Worm (Caenorhabditis elegans): Measurements from ENCODE around the gene T01B7.9.

The T01B7.9 gene

DNA sequence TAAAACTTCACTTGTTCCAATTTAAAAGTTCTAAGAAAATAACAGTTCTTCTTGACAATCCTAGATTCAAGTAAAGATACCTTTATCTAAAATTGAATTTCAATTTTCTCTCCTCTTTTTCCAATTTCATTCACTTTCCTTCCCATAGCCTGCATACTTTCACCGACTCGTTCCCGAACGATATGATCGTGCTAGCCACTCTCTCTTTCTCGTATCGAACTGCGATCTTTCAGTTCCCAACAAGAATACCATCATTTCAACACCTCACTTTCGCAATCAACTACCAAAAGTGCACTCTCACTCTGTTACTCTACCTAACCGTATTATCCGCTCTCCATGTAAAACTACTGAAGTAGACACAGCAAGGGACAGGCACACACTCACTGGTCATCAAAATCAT is 23.5 kb upstream of the T01B7.9 start:
- no peak for TF ChIP-seq lin-15B (tag; optimal IDR thresholded peaks at IDR 0.05)
- peak; percentile 13 for TF ChIP-seq nhr-23 (tag; optimal IDR thresholded peaks at IDR 0.05)
- peak; percentile 79 for TF ChIP-seq elt-1 (tag; optimal IDR thresholded peaks at IDR 0.05)

DNA sequence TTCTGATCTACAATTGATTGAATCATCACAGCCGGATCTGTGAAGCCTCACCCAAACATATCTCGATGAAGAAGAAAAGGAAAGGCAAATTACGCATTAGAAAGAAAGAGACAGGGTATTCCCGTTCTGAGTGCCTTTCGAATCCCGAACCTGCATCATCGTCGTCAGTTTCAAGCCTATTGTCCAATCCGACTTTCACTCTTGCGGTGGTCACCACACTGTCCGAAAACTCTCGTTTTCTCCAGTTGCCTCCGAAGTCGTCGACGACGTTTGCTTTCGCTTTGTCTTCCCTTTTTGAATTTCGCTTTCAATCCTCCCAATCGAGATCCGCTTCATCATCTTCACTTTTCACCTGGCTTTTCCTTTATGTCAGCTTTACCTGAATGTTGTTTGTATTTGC is 22.5 kb upstream of the T01B7.9 start:
- TF ChIP-seq nhr-43 (tag; optimal IDR thresholded peaks at IDR 0.05; ENCODE audit: poor library complexity, severe bottlenecking) (peak; percentile 24), mdl-1 (tag; optimal IDR thresholded peaks at IDR 0.05) (no peak), nhr-25 (tag; optimal IDR thresholded peaks at IDR 0.05) (peak; percentile 34), nhr-23 (tag; optimal IDR thresholded peaks at IDR 0.05) (peak; percentile 35), skn-1 (tag; optimal IDR thresholded peaks at IDR 0.05) (no peak), ceh-82 (tag; optimal IDR thresholded peaks at IDR 0.05) (no peak)

- TF ChIP-seq zag-1 (tag; optimal IDR thresholded peaks at IDR 0.05) (no peak), nhr-25 (tag; optimal IDR thresholded peaks at IDR 0.05) (no peak), ceh-28 (tag; optimal IDR thresholded peaks at IDR 0.05) (no peak), nhr-43 (tag; optimal IDR thresholded peaks at IDR 0.05; ENCODE audit: poor library complexity, severe bottlenecking) (no peak), ztf-11 (tag; optimal IDR thresholded peaks at IDR 0.05) (no peak), ZK546.5 (tag; optimal IDR thresholded peaks at IDR 0.05) (no peak), elt-1 (tag; optimal IDR thresholded peaks at IDR 0.05) (no peak), nhr-77 (tag; optimal IDR thresholded peaks at IDR 0.05) (no peak), tbx-2 (tag; optimal IDR thresholded peaks at IDR 0.05) (no peak), snpc-4 (tag; optimal IDR thresholded peaks at IDR 0.05) (no peak), mdl-1 (tag; optimal IDR thresholded peaks at IDR 0.05) (no peak), ama-1 (optimal IDR thresholded peaks at IDR 0.05) (no peak), skn-1 (tag; optimal IDR thresholded peaks at IDR 0.05) (no peak), nhr-237 (tag; optimal IDR thresholded peaks at IDR 0.05) (no peak), elt-3 (tag; optimal IDR thresholded peaks at IDR 0.05) (no peak)
Measured at ce11 chrII:8748638-8749037, 22.0 kb upstream of the T01B7.9 start.

ce11 chrII:8747939-8748352 is 21.3 kb upstream of the T01B7.9 start:
- TF ChIP-seq daf-12 (tag; optimal IDR thresholded peaks at IDR 0.05) (no peak), pqm-1 (tag; optimal IDR thresholded peaks at IDR 0.05) (peak; percentile 73), elt-2 (tag; optimal IDR thresholded peaks at IDR 0.05) (peak; percentile 19), pha-4 (tag; optimal IDR thresholded peaks at IDR 0.05) (peak; percentile 57)

DNA sequence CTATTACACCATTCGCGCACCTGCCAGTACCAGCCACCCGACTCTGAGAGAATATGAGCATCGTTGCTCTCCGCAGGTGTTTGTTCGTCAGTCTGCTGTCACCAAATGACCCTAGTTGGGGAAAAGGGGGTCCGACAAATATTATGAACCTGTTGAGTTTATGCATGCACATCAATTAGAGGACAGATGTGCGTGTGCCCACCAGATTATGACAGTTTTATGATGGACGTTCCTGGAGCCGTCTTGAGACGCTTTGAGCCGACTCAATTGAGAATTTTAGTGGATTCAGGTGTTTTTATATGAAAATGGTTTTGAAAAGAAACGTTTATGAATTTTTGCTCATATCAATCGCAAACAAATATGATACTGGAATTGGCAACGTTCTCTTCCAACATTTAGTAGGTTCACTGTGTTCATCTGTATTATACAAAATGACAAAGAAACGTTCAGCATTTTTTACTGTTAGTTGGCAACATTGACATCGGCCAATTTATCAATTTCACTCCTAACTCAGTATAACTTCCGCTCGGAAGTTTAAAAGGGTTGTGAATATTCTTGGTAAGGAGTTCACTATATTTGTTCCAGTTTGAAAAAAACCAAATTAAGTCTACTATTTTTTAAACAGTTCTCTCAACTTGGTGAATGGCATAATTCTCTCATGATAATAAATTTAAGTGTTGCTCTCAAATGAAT is 20.8 kb upstream of the T01B7.9 start:
- peak; percentile 52 for TF ChIP-seq lin-39 (tag; optimal IDR thresholded peaks at IDR 0.05)
- TF ChIP-seq ztf-11 (tag; optimal IDR thresholded peaks at IDR 0.05), result no peak
- peak in 1 of 3 experiments; percentile 72 for TF ChIP-seq elt-3 (tag; optimal IDR thresholded peaks at IDR 0.05)
- TF ChIP-seq nhr-12 (tag; optimal IDR thresholded peaks at IDR 0.05), result no peak
- TF ChIP-seq nhr-77 (tag; optimal IDR thresholded peaks at IDR 0.05), result no peak
- no peak for TF ChIP-seq ZK546.5 (tag; optimal IDR thresholded peaks at IDR 0.05)
- TF ChIP-seq skn-1 (tag; optimal IDR thresholded peaks at IDR 0.05), result no peak
- no peak for TF ChIP-seq mdl-1 (tag; optimal IDR thresholded peaks at IDR 0.05)
- peak; percentile 27 for TF ChIP-seq unc-62 (GFP tag; optimal IDR thresholded peaks at IDR 0.05)
- TF ChIP-seq ceh-28 (tag; optimal IDR thresholded peaks at IDR 0.05), result no peak
- TF ChIP-seq egl-5 (tag; optimal IDR thresholded peaks at IDR 0.05), result no peak
- TF ChIP-seq nhr-25 (tag; optimal IDR thresholded peaks at IDR 0.05), result peak; percentile 92
- no peak for TF ChIP-seq eor-1 (tag; optimal IDR thresholded peaks at IDR 0.05)
- TF ChIP-seq fkh-2 (tag; optimal IDR thresholded peaks at IDR 0.05), result no peak
- no peak for TF ChIP-seq pha-4 (tag; optimal IDR thresholded peaks at IDR 0.05)
- TF ChIP-seq nhr-11 (tag; optimal IDR thresholded peaks at IDR 0.05), result no peak
- TF ChIP-seq ceh-82 (tag; optimal IDR thresholded peaks at IDR 0.05), result no peak
- no peak for TF ChIP-seq elt-1 (tag; optimal IDR thresholded peaks at IDR 0.05)
- TF ChIP-seq R02D3.7 (tag; optimal IDR thresholded peaks at IDR 0.05), result peak; percentile 30
- TF ChIP-seq ztf-4 (tag; optimal IDR thresholded peaks at IDR 0.05), result peak; percentile 78
- peak; percentile 33 for TF ChIP-seq nhr-76 (tag; optimal IDR thresholded peaks at IDR 0.05)
- no peak for TF ChIP-seq snpc-4 (tag; optimal IDR thresholded peaks at IDR 0.05)
- TF ChIP-seq sea-2 (GFP tag; optimal IDR thresholded peaks at IDR 0.05), result no peak
- TF ChIP-seq lin-15B (tag; optimal IDR thresholded peaks at IDR 0.05), result no peak
- peak; percentile 21 for TF ChIP-seq hmg-11 (tag; optimal IDR thresholded peaks at IDR 0.05)
- TF ChIP-seq aly-2 (tag; optimal IDR thresholded peaks at IDR 0.05), result no peak
- peak; percentile 42 for TF ChIP-seq nhr-23 (tag; optimal IDR thresholded peaks at IDR 0.05)
- no peak for TF ChIP-seq egl-27 (tag; optimal IDR thresholded peaks at IDR 0.05)
- TF ChIP-seq ceh-16 (tag; optimal IDR thresholded peaks at IDR 0.05), result no peak
- TF ChIP-seq jun-1 (tag; optimal IDR thresholded peaks at IDR 0.05), result no peak
- no peak for TF ChIP-seq mml-1 (tag; optimal IDR thresholded peaks at IDR 0.05)
- TF ChIP-seq nhr-28 (tag; optimal IDR thresholded peaks at IDR 0.05), result no peak
- peak; percentile 95 for TF ChIP-seq nhr-43 (tag; optimal IDR thresholded peaks at IDR 0.05; ENCODE audit: poor library complexity, severe bottlenecking)
- no peak for TF ChIP-seq fkh-10 (GFP tag; optimal IDR thresholded peaks at IDR 0.05)
- peak; percentile 99 for TF ChIP-seq ama-1 (optimal IDR thresholded peaks at IDR 0.05)
- no peak for TF ChIP-seq fos-1 (tag; optimal IDR thresholded peaks at IDR 0.05)
- peak; percentile 70 for TF ChIP-seq tbx-2 (tag; optimal IDR thresholded peaks at IDR 0.05)
